Worm (Caenorhabditis elegans): ENCODE measurements around the gene jmjd-4.

- no peak for TF ChIP-seq nfya-1 (tag; optimal IDR thresholded peaks at IDR 0.05; ENCODE audit: insufficient read depth)
- TF ChIP-seq nhr-237 (tag; optimal IDR thresholded peaks at IDR 0.05), result no peak
- TF ChIP-seq fkh-10 (GFP tag; optimal IDR thresholded peaks at IDR 0.05), result no peak
Measured at ce11 chrIII:10376041-10376440, 42.2 kb upstream of the jmjd-4 start.

All from whole organism, L3 larva.